Fruit fly (Drosophila melanogaster) S2 (cell line): ENCODE measurements around the gene CG8419.

Source experiments
- CG8478 ChIP-seq: fragments of >200 bp; optimal IDR thresholded peaks from 2 replicates; lab custom pipeline; 2018
- CTCF ChIP-seq, 2 experiments: fragments of >200 bp; optimal IDR thresholded peaks; 2 replicates each; lab custom pipeline; 2018

- TF ChIP-seq CG8478 (lab: Kevin White, UChicago) (no peak), CTCF (optimal IDR thresholded peaks at IDR 0.05; lab: Kevin White, UChicago) (no peak)
These were observed 11.9 kb downstream of the CG8419 start, which contains the start of gene CG8292 for dm6 chr2L:8217917-8218316.
